Worm (Caenorhabditis elegans): ENCODE data around the gene nspf-2.
"Not testable (repeated sequence)": the region's sequence is repeated elsewhere in the genome, so short reads cannot be mapped to it uniquely, and the experiment has no call there.

The nspf-2 gene

DNA sequence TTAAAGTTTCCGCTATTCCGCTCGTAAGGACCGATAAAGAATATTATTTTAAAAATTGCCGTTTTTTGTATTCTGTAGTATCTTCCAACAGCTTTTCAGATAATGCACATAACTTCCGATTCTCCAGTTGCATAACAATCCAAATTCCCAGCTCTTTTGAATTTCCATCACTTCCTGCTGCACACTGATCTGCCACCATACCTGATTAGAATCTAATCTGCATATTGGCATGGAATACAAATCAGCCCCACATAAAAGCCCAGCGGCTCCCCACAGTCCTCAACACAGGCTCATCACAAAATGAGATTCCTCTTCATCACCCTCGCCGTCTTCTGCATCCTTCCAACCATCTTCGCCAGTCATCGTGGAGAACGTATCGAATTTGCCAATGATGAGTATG, at the start of gene nspf-2:
Gene nspf-2, plus strand, starts transcription at position 301 of the 400 bp plus-strand sequence.
- TF ChIP-seq mdl-1, nhr-67, mml-1 (tag; optimal IDR thresholded peaks at IDR 0.05): not testable (repeated sequence)

ce11 chrII:2639401-2640088, 49.2 kb upstream of the nspf-2 start, which contains the start of gene F22E5.8:
TSS of gene F22E5.8 (plus strand) at chrII:2640038.
- TF ChIP-seq pqm-1, nhr-67, skn-1 (tag; optimal IDR thresholded peaks at IDR 0.05): not testable (repeated sequence)

DNA sequence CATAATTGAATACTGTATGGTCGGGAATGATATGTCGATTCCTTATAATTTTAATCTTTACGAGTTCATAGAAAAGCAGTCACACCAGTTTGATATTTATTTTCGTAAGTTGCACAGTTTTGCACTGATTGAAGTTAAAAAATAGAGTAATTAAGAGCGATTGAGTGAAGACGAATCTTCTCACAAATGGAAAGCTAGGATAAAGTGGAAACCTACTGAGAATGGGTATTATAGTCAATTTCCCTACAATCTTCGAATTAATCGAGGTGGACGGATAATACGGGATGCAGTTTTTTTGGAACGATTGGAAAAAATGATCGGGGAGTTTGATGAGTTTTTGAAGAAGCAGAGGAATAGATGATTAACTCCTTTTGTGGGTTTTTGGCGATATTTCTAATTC, 47.7 kb upstream of the nspf-2 start, which contains the start of gene F22E5.23:
Gene F22E5.23, plus strand, starts transcription at position 301 of the 400 bp plus-strand sequence.
- TF ChIP-seq unc-62 (GFP tag; optimal IDR thresholded peaks at IDR 0.05) (no peak), egl-27 (tag; optimal IDR thresholded peaks at IDR 0.05) (no peak), nhr-28 (tag; optimal IDR thresholded peaks at IDR 0.05) (no peak), daf-12 (tag; optimal IDR thresholded peaks at IDR 0.05) (no peak), egl-5 (tag; optimal IDR thresholded peaks at IDR 0.05) (no peak), ceh-16 (tag; optimal IDR thresholded peaks at IDR 0.05) (no peak), nhr-76 (tag; optimal IDR thresholded peaks at IDR 0.05) (no peak), nfya-1 (tag; optimal IDR thresholded peaks at IDR 0.05; ENCODE audit: insufficient read depth) (no peak), eor-1 (tag; optimal IDR thresholded peaks at IDR 0.05) (no peak), elt-1 (tag; optimal IDR thresholded peaks at IDR 0.05) (no peak), jun-1 (tag; optimal IDR thresholded peaks at IDR 0.05) (no peak), ztf-4 (tag; optimal IDR thresholded peaks at IDR 0.05) (no peak), fos-1 (tag; optimal IDR thresholded peaks at IDR 0.05) (no peak), nhr-12 (tag; optimal IDR thresholded peaks at IDR 0.05) (no peak), skn-1 (tag; optimal IDR thresholded peaks at IDR 0.05) (no peak), mdl-1 (tag; optimal IDR thresholded peaks at IDR 0.05) (no peak)

- no peak for TF ChIP-seq snpc-4 (tag; optimal IDR thresholded peaks at IDR 0.05)
- TF ChIP-seq eor-1 (tag; optimal IDR thresholded peaks at IDR 0.05): no peak
- no peak for TF ChIP-seq egl-27 (tag; optimal IDR thresholded peaks at IDR 0.05)
- no peak for TF ChIP-seq ztf-4 (tag; optimal IDR thresholded peaks at IDR 0.05)
- no peak for TF ChIP-seq nhr-43 (tag; optimal IDR thresholded peaks at IDR 0.05; ENCODE audit: poor library complexity, severe bottlenecking)
- no peak for TF ChIP-seq unc-62 (GFP tag; optimal IDR thresholded peaks at IDR 0.05)
- no peak for TF ChIP-seq lin-39 (tag; optimal IDR thresholded peaks at IDR 0.05)
- TF ChIP-seq ceh-28 (tag; optimal IDR thresholded peaks at IDR 0.05): no peak
- no peak for TF ChIP-seq nhr-28 (tag; optimal IDR thresholded peaks at IDR 0.05)
- no peak for TF ChIP-seq nhr-67 (tag; optimal IDR thresholded peaks at IDR 0.05)
Observed at ce11 chrII:2641777-2642176, 46.9 kb upstream of the nspf-2 start, which contains the start of gene F22E5.7. TSS of gene F22E5.7 (plus strand) at chrII:2642077.

ce11 chrII:2644498-2644897, 44.2 kb upstream of the nspf-2 start, which contains the start of gene F22E5.11:
TSS of gene F22E5.11 (minus strand) at chrII:2644598.
- TF ChIP-seq unc-39 (tag; optimal IDR thresholded peaks at IDR 0.05): no peak
- TF ChIP-seq nhr-76 (tag; optimal IDR thresholded peaks at IDR 0.05): no peak
- TF ChIP-seq tbx-2 (tag; optimal IDR thresholded peaks at IDR 0.05): no peak
- no peak for TF ChIP-seq eor-1 (tag; optimal IDR thresholded peaks at IDR 0.05)
- TF ChIP-seq aly-2 (tag; optimal IDR thresholded peaks at IDR 0.05): no peak
- TF ChIP-seq nhr-67 (tag; optimal IDR thresholded peaks at IDR 0.05): no peak
- no peak for TF ChIP-seq R02D3.7 (tag; optimal IDR thresholded peaks at IDR 0.05)
- TF ChIP-seq elt-1 (tag; optimal IDR thresholded peaks at IDR 0.05): no peak
- no peak for TF ChIP-seq fos-1 (tag; optimal IDR thresholded peaks at IDR 0.05)
- no peak for TF ChIP-seq pha-4 (tag; optimal IDR thresholded peaks at IDR 0.05)
- no peak for TF ChIP-seq ztf-4 (tag; optimal IDR thresholded peaks at IDR 0.05)
- TF ChIP-seq nhr-77 (tag; optimal IDR thresholded peaks at IDR 0.05): no peak

- not testable (repeated sequence) for TF ChIP-seq lin-39, ceh-9, egl-5 (tag; optimal IDR thresholded peaks at IDR 0.05)
Observed at ce11 chrII:2646756-2647155, 42.0 kb upstream of the nspf-2 start, which contains the start of gene F22E5.12. TSS of gene F22E5.12 (minus strand) at chrII:2646856.
